Fruit fly (Drosophila melanogaster) whole organism, embryonic: ENCODE results near the gene CG14183.

ENCODE experiments used
- Abd-B ChIP-seq: fragments of 200-800 bp; sonication (Bioruptor generic); optimal IDR thresholded peaks from 2 replicates; lab custom pipeline; 2018; ENCODE audit warnings: missing biosample characterization, mild to moderate bottlenecking, missing genetic modification characterization, moderate library complexity
- Bgb ChIP-seq: fragments of 200-800 bp; sonication (Bioruptor generic); IDR thresholded peaks from 2 replicates; pipeline ENCODE4 v1.3.6; 2022; ENCODE audit warnings: missing biosample characterization, missing genetic modification characterization; ENCODE audit not compliant: partially characterized antibody
- CG10274 ChIP-seq: fragments of 200-800 bp; sonication (Bioruptor generic); optimal IDR thresholded peaks from 3 replicates; lab custom pipeline; 2017; ENCODE audit warnings: missing biosample characterization, mild to moderate bottlenecking, missing genetic modification characterization
- CG10462 ChIP-seq: fragments of 200-800 bp; sonication (Bioruptor generic); optimal IDR thresholded peaks from 2 replicates; lab custom pipeline; 2016; ENCODE audit warnings: missing biosample characterization, missing genetic modification characterization
- CG11093 ChIP-seq: fragments of 200-800 bp; sonication (Bioruptor generic); IDR thresholded peaks from 3 replicates; pipeline ENCODE4 v1.3.6; 2022; ENCODE audit warnings: missing biosample characterization, missing genetic modification characterization
- CG1233 ChIP-seq: fragments of 200-800 bp; sonication (Bioruptor generic); optimal IDR thresholded peaks from 4 replicates; lab custom pipeline; 2018; ENCODE audit warnings: missing biosample characterization, mild to moderate bottlenecking, missing genetic modification characterization
- CG15011 ChIP-seq: fragments of 200-800 bp; sonication (Bioruptor generic); optimal IDR thresholded peaks from 3 replicates; lab custom pipeline; 2018; ENCODE audit warnings: missing biosample characterization, mild to moderate bottlenecking, missing genetic modification characterization
- CG15601 ChIP-seq: fragments of 200-800 bp; sonication (Bioruptor generic); optimal IDR thresholded peaks from 3 replicates; lab custom pipeline; 2019; ENCODE audit warnings: missing biosample characterization, mild to moderate bottlenecking, missing genetic modification characterization, moderate library complexity
- CG15696 ChIP-seq: fragments of 200-800 bp; sonication (Bioruptor generic); optimal IDR thresholded peaks from 2 replicates; lab custom pipeline; 2019; ENCODE audit warnings: missing biosample characterization, mild to moderate bottlenecking, missing genetic modification characterization, moderate library complexity
- CG1603 ChIP-seq: fragments of 200-800 bp; sonication (Bioruptor generic); optimal IDR thresholded peaks from 2 replicates; lab custom pipeline; 2019; ENCODE audit warnings: missing biosample characterization, mild to moderate bottlenecking, missing genetic modification characterization, moderate library complexity
- CG17186 ChIP-seq: fragments of 200-800 bp; sonication (Bioruptor generic); optimal IDR thresholded peaks from 3 replicates; lab custom pipeline; 2017; ENCODE audit warnings: missing biosample characterization, missing genetic modification reagents, missing genetic modification characterization
- CG18476 ChIP-seq: fragments of 200-800 bp; sonication (Bioruptor generic); optimal IDR thresholded peaks from 2 replicates; lab custom pipeline; 2016; ENCODE audit warnings: missing biosample characterization, mild to moderate bottlenecking, missing genetic modification characterization
- CG2712 ChIP-seq: fragments of 200-800 bp; optimal IDR thresholded peaks from 3 replicates; lab custom pipeline; 2019; ENCODE audit warnings: missing biosample characterization, mild to moderate bottlenecking, missing genetic modification characterization, moderate library complexity
- CG34224 ChIP-seq: fragments of 200-800 bp; sonication (Bioruptor generic); IDR thresholded peaks from 3 replicates; pipeline ENCODE4 v1.3.6; 2022; ENCODE audit warnings: missing biosample characterization, missing genetic modification characterization; ENCODE audit not compliant: partially characterized antibody
- CG3995 ChIP-seq: fragments of 200-800 bp; sonication (Bioruptor generic); optimal IDR thresholded peaks from 3 replicates; lab custom pipeline; 2016; ENCODE audit warnings: missing biosample characterization, missing genetic modification characterization
- CG4820 ChIP-seq: fragments of 200-800 bp; sonication (Bioruptor generic); optimal IDR thresholded peaks from 3 replicates; lab custom pipeline; 2016; ENCODE audit warnings: missing biosample characterization, missing genetic modification characterization
- CG6791 ChIP-seq: fragments of 200-800 bp; sonication (Bioruptor generic); IDR thresholded peaks from 3 replicates; pipeline ENCODE4 v1.3.6; 2022; ENCODE audit warnings: missing biosample characterization, missing genetic modification characterization; ENCODE audit not compliant: partially characterized antibody
- CG7357 ChIP-seq: fragments of 200-800 bp; sonication (Bioruptor generic); IDR thresholded peaks from 3 replicates; pipeline ENCODE4 v1.3.6; 2022; ENCODE audit warnings: missing biosample characterization, missing genetic modification characterization
- CG7556 ChIP-seq: fragments of 200-800 bp; sonication (Bioruptor generic); optimal IDR thresholded peaks from 2 replicates; lab custom pipeline; 2017; ENCODE audit warnings: missing biosample characterization, mild to moderate bottlenecking, missing genetic modification characterization
- Chrac-16 ChIP-seq: fragments of 200-800 bp; sonication (Bioruptor generic); optimal IDR thresholded peaks from 3 replicates; lab custom pipeline; 2016; ENCODE audit warnings: missing biosample characterization, missing genetic modification characterization
- D ChIP-seq, 2 experiments: fragments of 200-800 bp in 1 of 2; fragments of >200 bp in 1 of 2; sonication (Bioruptor generic) in 1 of 2; optimal IDR thresholded peaks; 2 replicates in 1 of 2; 3 replicates in 1 of 2; lab custom pipeline; 2017; ENCODE audit warnings: mild to moderate bottlenecking in 1 of 2, missing biosample characterization in 1 of 2, missing genetic modification characterization in 1 of 2, missing genetic modification reagents in 1 of 2
- E2f2 ChIP-seq: fragments of 200-800 bp; sonication (Bioruptor generic); IDR thresholded peaks from 2 replicates; pipeline ENCODE4 v1.3.6; 2022; ENCODE audit warnings: missing biosample characterization, missing genetic modification characterization
- Gug ChIP-seq: fragments of 200-800 bp; sonication (Bioruptor generic); IDR thresholded peaks from 4 replicates; pipeline ENCODE4 v1.3.6; 2022; ENCODE audit warnings: missing biosample characterization, missing genetic modification characterization
- Hr78 ChIP-seq, 2 experiments: fragments of 200-800 bp in 1 of 2; fragments of >200 bp in 1 of 2; sonication (Bioruptor generic) in 1 of 2; optimal IDR thresholded peaks; 2 replicates each; lab custom pipeline; 2017 to 2019; ENCODE audit warnings: missing biosample characterization in 2 of 2, missing genetic modification characterization in 2 of 2, mild to moderate bottlenecking in 1 of 2, moderate library complexity in 1 of 2
- Jarid2 ChIP-seq: fragments of 200-800 bp; sonication (Bioruptor generic); optimal IDR thresholded peaks from 3 replicates; lab custom pipeline; 2017; ENCODE audit warnings: mild to moderate bottlenecking, missing biosample characterization, missing genetic modification reagents, missing genetic modification characterization
- Lhr ChIP-seq: fragments of 200-800 bp; sonication (Bioruptor generic); optimal IDR thresholded peaks from 3 replicates; lab custom pipeline; 2017; ENCODE audit warnings: mild to moderate bottlenecking, missing biosample characterization, missing genetic modification reagents, missing genetic modification characterization
- MESR4 ChIP-seq: fragments of 200-800 bp; sonication (Bioruptor generic); optimal IDR thresholded peaks from 2 replicates; lab custom pipeline; 2018; ENCODE audit warnings: missing biosample characterization, mild to moderate bottlenecking, missing genetic modification characterization, moderate library complexity
- Med ChIP-seq: fragments of 200-800 bp; sonication (Bioruptor generic); peaks from one replicate; lab custom pipeline; 2016; ENCODE audit warnings: missing biosample characterization, missing genetic modification characterization, mild to moderate bottlenecking, inconsistent platforms, moderate library complexity
- Sox100B ChIP-seq: fragments of 200-800 bp; sonication (Bioruptor generic); optimal IDR thresholded peaks from 3 replicates; lab custom pipeline; 2018; ENCODE audit warnings: missing biosample characterization, mild to moderate bottlenecking, missing genetic modification characterization
- Taf1 ChIP-seq: fragments of 200-800 bp; sonication (Bioruptor generic); IDR thresholded peaks from 2 replicates; pipeline ENCODE4 v1.3.6; 2022; ENCODE audit warnings: missing biosample characterization, missing genetic modification characterization
- Vsx1 ChIP-seq: fragments of 200-800 bp; sonication (Bioruptor generic); optimal IDR thresholded peaks from 2 replicates; lab custom pipeline; 2017; ENCODE audit warnings: missing biosample characterization, mild to moderate bottlenecking, missing genetic modification characterization, missing genetic modification reagents
- ac ChIP-seq: fragments of 200-800 bp; sonication (Bioruptor generic); optimal IDR thresholded peaks from 3 replicates; lab custom pipeline; 2017; ENCODE audit warnings: missing biosample characterization, mild to moderate bottlenecking, missing genetic modification characterization
- disco-r ChIP-seq: fragments of 200-800 bp; sonication (Bioruptor generic); optimal IDR thresholded peaks from 2 replicates; lab custom pipeline; 2016; ENCODE audit warnings: missing biosample characterization, missing genetic modification characterization
- eve ChIP-seq, 2 experiments: fragments of >200 bp; optimal IDR thresholded peaks; 2 replicates each; lab custom pipeline; 2017; ENCODE audit warnings: missing biosample characterization in 2 of 2, missing genetic modification characterization in 2 of 2
- gt ChIP-seq: fragments of 200-800 bp; sonication (Bioruptor generic); IDR thresholded peaks from 2 replicates; pipeline ENCODE4 v1.3.6; 2022; ENCODE audit warnings: missing biosample characterization, missing genetic modification characterization
- jing ChIP-seq: fragments of 200-800 bp; sonication (Bioruptor generic); optimal IDR thresholded peaks from 2 replicates; lab custom pipeline; 2018; ENCODE audit warnings: missing biosample characterization, mild to moderate bottlenecking, missing genetic modification characterization
- klu ChIP-seq: fragments of 200-800 bp; sonication (Bioruptor generic); IDR thresholded peaks from 2 replicates; pipeline ENCODE4 v1.3.6; 2022; ENCODE audit warnings: missing biosample characterization, missing genetic modification characterization
- maf-S ChIP-seq: fragments of 200-800 bp; sonication (Bioruptor generic); optimal IDR thresholded peaks from 2 replicates; lab custom pipeline; 2016; ENCODE audit warnings: missing biosample characterization, missing genetic modification characterization
- mirr ChIP-seq: fragments of 200-800 bp; sonication (Bioruptor generic); optimal IDR thresholded peaks from 3 replicates; lab custom pipeline; 2018; ENCODE audit warnings: missing biosample characterization, mild to moderate bottlenecking, missing genetic modification characterization
- nerfin-2 ChIP-seq: fragments of 200-800 bp; sonication (Bioruptor generic); IDR thresholded peaks from 2 replicates; pipeline ENCODE4 v1.3.6; 2022; ENCODE audit warnings: missing biosample characterization, missing genetic modification characterization; ENCODE audit not compliant: partially characterized antibody
- slp2 ChIP-seq: fragments of 200-800 bp; sonication (Bioruptor generic); optimal IDR thresholded peaks from 2 replicates; lab custom pipeline; 2016; ENCODE audit warnings: missing biosample characterization, missing genetic modification characterization
- tll ChIP-seq, 2 experiments: fragments of 200-800 bp in 1 of 2; fragments of >200 bp in 1 of 2; sonication (Bioruptor generic) in 1 of 2; optimal IDR thresholded peaks; 2 replicates each; lab custom pipeline; 2017 to 2019; ENCODE audit warnings: missing biosample characterization in 2 of 2, missing genetic modification characterization in 2 of 2, mild to moderate bottlenecking in 1 of 2, moderate library complexity in 1 of 2
- vnd ChIP-seq: fragments of 200-800 bp; sonication (Bioruptor generic); IDR thresholded peaks from 3 replicates; pipeline ENCODE4 v1.3.6; 2022; ENCODE audit warnings: missing biosample characterization, missing genetic modification characterization; ENCODE audit not compliant: partially characterized antibody
- z ChIP-seq: fragments of 200-800 bp; sonication (Bioruptor generic); IDR thresholded peaks from 3 replicates; pipeline ENCODE4 v1.3.6; 2022; ENCODE audit warnings: missing biosample characterization, missing genetic modification characterization
- zfh1 ChIP-seq: fragments of 200-800 bp; sonication (Bioruptor generic); IDR thresholded peaks from 3 replicates; pipeline ENCODE4 v1.3.6; 2022; ENCODE audit warnings: missing biosample characterization, missing genetic modification characterization

Gene CG14183

dm6 chr3L:20006269-20007265 is 21.1 kb downstream of the CG14183 start (continued):
- TF ChIP-seq CG34224, result peak; percentile 96
- no peak for TF ChIP-seq CG1233 (GFP tag; lab: Kevin White, UChicago)
- TF ChIP-seq Taf1 (GFP tag; lab: Robert Waterston, UW), result no peak
- TF ChIP-seq CG18476 (GFP tag; lab: Kevin White, UChicago), result no peak
- TF ChIP-seq disco-r (GFP tag; lab: Kevin White, UChicago), result no peak
- no peak for TF ChIP-seq Chrac-16
- peak; percentile 73 for TF ChIP-seq CG17186 (GFP tag; lab: Kevin White, UChicago)
- TF ChIP-seq MESR4, result peak; percentile 63
- no peak for TF ChIP-seq CG11093
- peak in 1 of 2 experiments; percentile 72 for TF ChIP-seq tll (GFP tag; optimal IDR thresholded peaks at IDR 0.05; lab: Kevin White, UChicago)
- peak; percentile 79 for TF ChIP-seq CG1603
- TF ChIP-seq Vsx1, result peak; percentile 47
- TF ChIP-seq slp2 (GFP tag; lab: Kevin White, UChicago), result no peak
- no peak for TF ChIP-seq CG7357
- TF ChIP-seq CG10274 (GFP tag; lab: Kevin White, UChicago), result no peak
- TF ChIP-seq jing (GFP tag; lab: Kevin White, UChicago), result no peak

dm6 chr3L:20005033-20005782 is 22.4 kb downstream of the CG14183 start, which contains the start of gene kug:
Gene kug (plus strand): TSS chr3L:20005301.
- TF ChIP-seq CG6791 (GFP tag; lab: Robert Waterston, UW), result 0 out of 3 replicates have a peak, but pooled peaks have one; percentile 27
- TF ChIP-seq klu (GFP tag; lab: Robert Waterston, UW), result no peak
- TF ChIP-seq Jarid2 (GFP tag; lab: Kevin White, UChicago), result peak; percentile 24
- TF ChIP-seq CG10462 (GFP tag; lab: Kevin White, UChicago), result no peak
- no peak for TF ChIP-seq Sox100B (GFP tag; lab: Kevin White, UChicago)
- TF ChIP-seq CG7556, result no peak
- TF ChIP-seq maf-S (GFP tag; lab: Kevin White, UChicago), result no peak
- no peak for TF ChIP-seq E2f2
- no peak for TF ChIP-seq Abd-B
- 0 out of 3 replicates have a peak, but pooled peaks have one; percentile 3 for TF ChIP-seq zfh1 (GFP tag; lab: Robert Waterston, UW)
- 0 out of 2 replicates have a peak, but pooled peaks have one; percentile 39 for TF ChIP-seq nerfin-2 (GFP tag; lab: Robert Waterston, UW)
- no peak for TF ChIP-seq CG3995 (GFP tag; lab: Kevin White, UChicago)
- TF ChIP-seq ac, result no peak
- no peak for TF ChIP-seq Hr78 (GFP tag; optimal IDR thresholded peaks at IDR 0.05; lab: Kevin White, UChicago)
- no peak for TF ChIP-seq CG15696 (tag; lab: Kevin White, UChicago)
- peak in 1 of 2 experiments; percentile 69 for TF ChIP-seq eve (GFP tag; optimal IDR thresholded peaks at IDR 0.05; lab: Kevin White, UChicago)
- peak; percentile 46 for TF ChIP-seq D (optimal IDR thresholded peaks at IDR 0.05; lab: Kevin White, UChicago)
- no peak for TF ChIP-seq D (GFP tag; optimal IDR thresholded peaks at IDR 0.05; lab: Kevin White, UChicago)
- TF ChIP-seq CG15601 (tag; lab: Kevin White, UChicago), result peak; percentile 96
- no peak for TF ChIP-seq CG2712
- peak; percentile 19; the same call in 1 of the 2 replicates for TF ChIP-seq Bgb (GFP tag; lab: Robert Waterston, UW)
- no peak for TF ChIP-seq CG15011 (GFP tag; lab: Kevin White, UChicago)
- 0 out of 3 replicates have a peak, but pooled peaks have one; percentile 33 for TF ChIP-seq z (GFP tag; lab: Robert Waterston, UW)
- no peak for TF ChIP-seq Lhr (GFP tag; lab: Kevin White, UChicago)
- no peak for TF ChIP-seq CG4820
- no peak for TF ChIP-seq Gug (GFP tag; lab: Robert Waterston, UW)
- TF ChIP-seq Med, result peak; percentile 59
- TF ChIP-seq vnd (GFP tag; lab: Robert Waterston, UW), result 0 out of 3 replicates have a peak, but pooled peaks have one; percentile 18
- no peak for TF ChIP-seq gt (GFP tag; lab: Robert Waterston, UW)
- peak; percentile 1 for TF ChIP-seq mirr (GFP tag; lab: Kevin White, UChicago)
